Fruit fly (Drosophila melanogaster): ENCODE results near the gene CG33985.

Gene CG33985

DNA sequence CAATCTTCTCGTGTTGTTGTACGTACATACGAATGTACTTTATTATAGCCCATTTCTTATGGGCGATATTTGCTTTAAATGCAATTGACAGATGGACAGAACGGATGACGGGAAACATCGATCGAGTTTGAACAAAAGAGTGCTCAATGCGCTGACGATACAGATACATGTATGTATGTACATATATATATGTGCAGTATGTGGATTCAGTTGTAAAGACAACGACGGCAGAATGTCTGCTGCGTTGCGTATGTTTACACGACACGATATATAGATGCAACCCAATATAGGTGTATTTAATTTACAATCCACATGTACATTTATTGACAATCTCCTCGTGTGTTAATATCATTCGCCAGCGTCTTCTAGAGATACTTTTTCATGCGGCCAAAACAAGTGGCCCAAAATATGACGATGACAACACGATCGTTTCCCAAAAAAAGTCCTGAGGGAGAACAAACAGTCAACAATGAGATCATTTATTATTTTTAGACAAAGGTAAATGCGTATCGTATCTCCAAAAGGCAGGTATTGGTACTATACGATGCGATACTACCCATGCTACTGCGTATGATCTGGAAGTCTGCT lies 4.1 kb upstream of the CG33985 start:
- TF ChIP-seq tj (GFP tag; optimal IDR thresholded peaks at IDR 0.05) = peak; percentile 92
- peak; percentile 66 for TF ChIP-seq kay (GFP tag; ENCODE audit: borderline replicate concordance)
- TF ChIP-seq CG5204 (GFP tag; optimal IDR thresholded peaks at IDR 0.05) = no peak
- TF ChIP-seq cnc (optimal IDR thresholded peaks at IDR 0.05) = no peak
- TF ChIP-seq CG14711 (tag; optimal IDR thresholded peaks at IDR 0.05) = no peak

DNA sequence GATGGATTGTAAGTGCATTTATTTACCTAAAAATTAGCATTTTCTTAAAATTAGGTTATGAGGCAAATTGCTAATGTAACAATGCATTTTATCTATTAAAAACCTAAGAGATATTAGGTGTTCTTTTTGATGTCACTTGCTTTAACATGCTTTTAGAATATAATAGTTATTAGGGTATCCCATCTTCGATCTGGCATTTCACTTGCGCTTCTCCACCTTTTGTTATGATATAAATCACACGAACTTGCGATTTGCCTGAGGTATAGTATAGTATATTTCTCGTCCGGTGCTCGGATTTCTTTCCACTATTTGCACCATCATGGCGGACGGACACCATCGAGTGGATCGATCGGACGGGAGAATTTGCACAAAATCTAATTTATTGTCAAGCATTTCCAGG lies 3.5 kb upstream of the CG33985 start:
- TF ChIP-seq CG12768 (GFP tag; optimal IDR thresholded peaks at IDR 0.05) = no peak
- no peak for TF ChIP-seq cnc (optimal IDR thresholded peaks at IDR 0.05)
- TF ChIP-seq kay (GFP tag; ENCODE audit: borderline replicate concordance) = no peak
- TF ChIP-seq CG5204 (GFP tag; optimal IDR thresholded peaks at IDR 0.05) = no peak
- no peak for TF ChIP-seq pad (GFP tag; optimal IDR thresholded peaks at IDR 0.05)
- no peak for TF ChIP-seq CG1620 (GFP tag; optimal IDR thresholded peaks at IDR 0.05)
- TF ChIP-seq Crg-1 (GFP tag; optimal IDR thresholded peaks at IDR 0.05) = no peak
- TF ChIP-seq CG14711 (tag; optimal IDR thresholded peaks at IDR 0.05) = no peak
- TF ChIP-seq CG7045 (GFP tag; optimal IDR thresholded peaks at IDR 0.05) = no peak
- TF ChIP-seq cic (GFP tag; optimal IDR thresholded peaks at IDR 0.05) = no peak
- no peak for TF ChIP-seq Hr96 (GFP tag; optimal IDR thresholded peaks at IDR 0.05)
- no peak for TF ChIP-seq Mnt (GFP tag; optimal IDR thresholded peaks at IDR 0.05)
- no peak for TF ChIP-seq toe (GFP tag; optimal IDR thresholded peaks at IDR 0.05)
- no peak for TF ChIP-seq CG11617 (GFP tag; optimal IDR thresholded peaks at IDR 0.05)

DNA sequence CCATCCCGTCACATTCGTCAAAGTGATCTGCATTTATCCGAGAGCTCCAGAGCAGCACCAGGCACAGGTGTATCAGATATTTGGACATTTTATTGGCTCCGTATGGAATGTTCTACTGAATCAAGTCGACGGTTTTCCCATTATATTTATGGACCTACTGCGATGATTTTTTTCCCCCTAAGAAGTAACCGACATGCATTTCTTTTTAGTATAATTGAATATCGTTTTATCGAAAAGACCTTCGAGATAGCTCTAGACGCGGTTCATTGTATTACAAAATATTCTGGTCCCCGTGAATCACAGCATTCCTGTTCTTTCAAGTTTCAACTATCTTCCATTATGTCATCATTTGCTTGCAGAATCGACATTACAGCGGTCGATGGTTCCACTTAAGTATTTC lies 2.5 kb upstream of the CG33985 start, which contains the start of gene obst-H:
Gene obst-H, minus strand, starts transcription at position 101 of the 400 bp plus-strand sequence.
- TF ChIP-seq tj (GFP tag; optimal IDR thresholded peaks at IDR 0.05) (no peak), Crg-1 (GFP tag; optimal IDR thresholded peaks at IDR 0.05) (no peak), Hr96 (GFP tag; optimal IDR thresholded peaks at IDR 0.05) (no peak), bab1 (GFP tag; optimal IDR thresholded peaks at IDR 0.05) (no peak), CG11617 (GFP tag; optimal IDR thresholded peaks at IDR 0.05) (no peak)

DNA sequence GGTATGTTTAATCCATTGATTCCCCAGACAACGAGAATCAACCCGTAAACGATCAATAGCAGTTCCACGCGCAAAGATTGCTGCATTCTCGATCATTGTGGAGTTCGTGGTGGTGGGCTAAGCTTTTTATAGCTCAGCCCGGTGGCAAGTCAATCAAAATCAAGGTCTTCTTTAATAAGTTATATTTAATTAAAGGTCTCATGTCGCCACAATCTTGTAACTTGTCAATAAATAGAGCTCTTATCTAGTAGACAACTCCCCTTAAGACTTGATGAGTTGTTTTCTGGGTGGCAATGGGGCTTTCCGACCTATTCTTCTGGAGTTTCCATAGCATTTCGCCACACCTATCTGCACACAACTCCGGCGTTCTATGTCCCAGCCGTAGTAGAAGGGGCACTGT lies 1.5 kb upstream of the CG33985 start, which contains the start of gene CG42728:
Gene CG42728, minus strand, starts transcription at position 101 of the 400 bp plus-strand sequence.
- no peak for TF ChIP-seq Crg-1 (GFP tag; optimal IDR thresholded peaks at IDR 0.05)
- TF ChIP-seq CG11617 (GFP tag; optimal IDR thresholded peaks at IDR 0.05) = no peak
- TF ChIP-seq Clk (GFP tag; optimal IDR thresholded peaks at IDR 0.05) = no peak
- TF ChIP-seq CG7101 (tag; optimal IDR thresholded peaks at IDR 0.05) = no peak
- no peak for TF ChIP-seq tj (GFP tag; optimal IDR thresholded peaks at IDR 0.05)
- TF ChIP-seq CG7045 (GFP tag; optimal IDR thresholded peaks at IDR 0.05) = no peak
- no peak for TF ChIP-seq Hr96 (GFP tag; optimal IDR thresholded peaks at IDR 0.05)
- no peak for TF ChIP-seq cic (GFP tag; optimal IDR thresholded peaks at IDR 0.05)
- no peak for TF ChIP-seq CG14711 (tag; optimal IDR thresholded peaks at IDR 0.05)
- TF ChIP-seq Mnt (GFP tag; optimal IDR thresholded peaks at IDR 0.05) = no peak
- no peak for TF ChIP-seq CG12768 (GFP tag; optimal IDR thresholded peaks at IDR 0.05)
- TF ChIP-seq kay (GFP tag; ENCODE audit: borderline replicate concordance) = no peak
- TF ChIP-seq toe (GFP tag; optimal IDR thresholded peaks at IDR 0.05) = no peak
- TF ChIP-seq pad (GFP tag; optimal IDR thresholded peaks at IDR 0.05) = no peak
- no peak for TF ChIP-seq CG33017 (tag; optimal IDR thresholded peaks at IDR 0.05)
- no peak for TF ChIP-seq cnc (optimal IDR thresholded peaks at IDR 0.05)
- TF ChIP-seq ovo (GFP tag; optimal IDR thresholded peaks at IDR 0.05) = no peak

DNA sequence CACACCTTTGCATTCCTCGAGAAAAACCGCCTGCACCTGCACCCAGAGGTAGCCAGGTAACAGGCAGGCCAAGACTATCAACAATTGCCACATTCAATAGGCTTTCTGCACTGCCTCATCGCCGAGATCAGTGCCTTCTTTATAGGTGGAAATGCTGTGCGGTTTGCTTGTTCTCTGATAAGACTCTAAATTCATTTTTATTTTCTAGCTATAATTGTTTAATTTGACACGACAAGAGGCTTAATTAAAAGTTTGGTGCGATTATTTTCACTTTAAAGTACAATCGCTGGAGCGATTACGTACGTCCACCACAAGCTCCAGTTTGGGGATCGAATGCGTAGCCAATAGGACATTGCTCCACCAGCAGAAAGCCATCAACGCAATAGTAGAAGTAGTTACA lies 804 bp upstream of the CG33985 start, which contains the start of gene CG42729:
Gene CG42729, minus strand, starts transcription at position 101 of the 400 bp plus-strand sequence.
- TF ChIP-seq toe (GFP tag; optimal IDR thresholded peaks at IDR 0.05) (no peak), pad (GFP tag; optimal IDR thresholded peaks at IDR 0.05) (no peak), ovo (GFP tag; optimal IDR thresholded peaks at IDR 0.05) (no peak), tj (GFP tag; optimal IDR thresholded peaks at IDR 0.05) (no peak), cic (GFP tag; optimal IDR thresholded peaks at IDR 0.05) (no peak), CG33017 (tag; optimal IDR thresholded peaks at IDR 0.05) (no peak), CG14711 (tag; optimal IDR thresholded peaks at IDR 0.05) (no peak), bab1 (GFP tag; optimal IDR thresholded peaks at IDR 0.05) (no peak), Hr96 (GFP tag; optimal IDR thresholded peaks at IDR 0.05) (no peak), Clk (GFP tag; optimal IDR thresholded peaks at IDR 0.05) (no peak)

DNA sequence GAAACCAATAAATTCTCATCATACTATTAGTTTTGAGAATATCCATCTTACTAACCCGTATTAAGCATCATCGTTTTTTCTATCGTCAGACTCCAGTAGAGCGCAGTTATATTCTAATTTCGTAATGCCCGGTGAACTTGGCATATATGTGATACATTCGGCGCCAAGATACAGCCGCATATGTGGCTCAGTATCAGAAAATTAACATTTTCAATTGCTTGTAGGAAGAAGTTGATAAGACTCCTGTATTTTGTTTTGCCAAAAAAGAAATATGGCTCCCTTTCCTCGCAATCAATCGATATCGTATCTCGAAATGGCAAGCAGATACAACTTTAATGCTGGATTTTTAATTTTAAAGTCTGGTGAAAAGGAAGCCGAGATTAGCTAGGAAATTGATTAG lies 1.5 kb downstream of the CG33985 start, which contains the start of gene CG33986:
Gene CG33986, minus strand, starts transcription at position 101 of the 400 bp plus-strand sequence.
- TF ChIP-seq CG7101 (tag; optimal IDR thresholded peaks at IDR 0.05) = no peak
- no peak for TF ChIP-seq Mnt (GFP tag; optimal IDR thresholded peaks at IDR 0.05)
- TF ChIP-seq cnc (optimal IDR thresholded peaks at IDR 0.05) = no peak
- no peak for TF ChIP-seq CG33017 (tag; optimal IDR thresholded peaks at IDR 0.05)
- TF ChIP-seq bab1 (GFP tag; optimal IDR thresholded peaks at IDR 0.05) = no peak
- no peak for TF ChIP-seq tj (GFP tag; optimal IDR thresholded peaks at IDR 0.05)
- TF ChIP-seq kay (GFP tag; ENCODE audit: borderline replicate concordance) = no peak
- no peak for TF ChIP-seq Clk (GFP tag; optimal IDR thresholded peaks at IDR 0.05)
- TF ChIP-seq toe (GFP tag; optimal IDR thresholded peaks at IDR 0.05) = no peak
- no peak for TF ChIP-seq Crg-1 (GFP tag; optimal IDR thresholded peaks at IDR 0.05)
- TF ChIP-seq cic (GFP tag; optimal IDR thresholded peaks at IDR 0.05) = no peak
- no peak for TF ChIP-seq CG1620 (GFP tag; optimal IDR thresholded peaks at IDR 0.05)
- TF ChIP-seq CG11617 (GFP tag; optimal IDR thresholded peaks at IDR 0.05) = no peak
- no peak for TF ChIP-seq pad (GFP tag; optimal IDR thresholded peaks at IDR 0.05)
- no peak for TF ChIP-seq CG7045 (GFP tag; optimal IDR thresholded peaks at IDR 0.05)
- TF ChIP-seq CG12768 (GFP tag; optimal IDR thresholded peaks at IDR 0.05) = no peak
- TF ChIP-seq ovo (GFP tag; optimal IDR thresholded peaks at IDR 0.05) = no peak
- no peak for TF ChIP-seq CG14711 (tag; optimal IDR thresholded peaks at IDR 0.05)

All from whole organism, adult.